Fruit fly (Drosophila melanogaster) whole organism, prepupa: Measurements from ENCODE around the gene CG42637.

Experiments
- CG10631 ChIP-seq: fragments of 200-800 bp; sonication (Bioruptor generic); optimal IDR thresholded peaks from 2 replicates; lab custom pipeline; 2016; ENCODE audit warnings: missing biosample characterization, missing genetic modification characterization
- CG11294 ChIP-seq: fragments of 200-800 bp; sonication (Bioruptor generic); IDR thresholded peaks from 2 replicates; pipeline ENCODE4 v1.3.6; 2022; ENCODE audit warnings: missing biosample characterization, missing genetic modification characterization
- CG15336 ChIP-seq: fragments of 200-800 bp; sonication (Bioruptor generic); IDR thresholded peaks from 2 replicates; pipeline ENCODE4 v1.3.6; 2022; ENCODE audit warnings: missing biosample characterization, missing genetic modification characterization
- CG16779 ChIP-seq: fragments of 200-800 bp; sonication (Bioruptor generic); optimal IDR thresholded peaks from 3 replicates; lab custom pipeline; 2017; ENCODE audit warnings: missing biosample characterization, mild to moderate bottlenecking, missing genetic modification characterization
- CG3032 ChIP-seq: fragments of 200-800 bp; optimal IDR thresholded peaks from 2 replicates; lab custom pipeline; 2019; ENCODE audit warnings: missing biosample characterization, mild to moderate bottlenecking, missing genetic modification characterization, moderate library complexity
- CG31627 ChIP-seq: fragments of 200-800 bp; sonication (Bioruptor generic); optimal IDR thresholded peaks from 3 replicates; lab custom pipeline; 2016; ENCODE audit warnings: missing biosample characterization, missing genetic modification characterization
- CG32006 ChIP-seq: fragments of 200-800 bp; sonication (Bioruptor generic); optimal IDR thresholded peaks from 3 replicates; lab custom pipeline; 2017; ENCODE audit warnings: missing biosample characterization, mild to moderate bottlenecking, missing genetic modification characterization
- CG34406 ChIP-seq: fragments of 200-800 bp; sonication (Bioruptor generic); optimal IDR thresholded peaks from 3 replicates; lab custom pipeline; 2016; ENCODE audit warnings: missing biosample characterization, missing genetic modification characterization
- CG3919 ChIP-seq: fragments of 200-800 bp; sonication (Bioruptor generic); optimal IDR thresholded peaks from 3 replicates; lab custom pipeline; 2016; ENCODE audit warnings: missing biosample characterization, missing genetic modification characterization
- CG4318 ChIP-seq: fragments of 200-800 bp; sonication (Bioruptor generic); optimal IDR thresholded peaks from 3 replicates; lab custom pipeline; 2017; ENCODE audit warnings: missing biosample characterization, mild to moderate bottlenecking, missing genetic modification characterization
- CG6276 ChIP-seq: fragments of 200-800 bp; sonication (Bioruptor generic); optimal IDR thresholded peaks from 2 replicates; lab custom pipeline; 2017; ENCODE audit warnings: missing biosample characterization, mild to moderate bottlenecking, missing genetic modification characterization
- CG6792 ChIP-seq: fragments of 200-800 bp; sonication (Bioruptor generic); optimal IDR thresholded peaks from 3 replicates; lab custom pipeline; 2016; ENCODE audit warnings: missing biosample characterization, missing genetic modification characterization
- CG7368 ChIP-seq: fragments of 200-800 bp; sonication (Bioruptor generic); optimal IDR thresholded peaks from 3 replicates; lab custom pipeline; 2016; ENCODE audit warnings: missing biosample characterization, missing genetic modification characterization
- CG8119 ChIP-seq: fragments of 200-800 bp; sonication (Bioruptor generic); IDR thresholded peaks from 3 replicates; pipeline ENCODE4 v1.3.6; 2022; ENCODE audit warnings: missing biosample characterization, missing genetic modification characterization
- CG8632 ChIP-seq: fragments of 200-800 bp; sonication (Bioruptor generic); optimal IDR thresholded peaks from 3 replicates; lab custom pipeline; 2016; ENCODE audit warnings: missing biosample characterization, missing genetic modification characterization
- Eip75B ChIP-seq: fragments of 200-800 bp; sonication (Bioruptor generic); optimal IDR thresholded peaks from 3 replicates; lab custom pipeline; 2016; ENCODE audit warnings: missing biosample characterization, missing genetic modification characterization
- Eip78C ChIP-seq: fragments of 200-800 bp; sonication (Bioruptor generic); peaks from one replicate; lab custom pipeline; 2016; ENCODE audit warnings: missing biosample characterization, missing genetic modification characterization
- Eip93F ChIP-seq: fragments of 200-800 bp; sonication (Bioruptor generic); optimal IDR thresholded peaks from 2 replicates; lab custom pipeline; 2016; ENCODE audit warnings: missing biosample characterization, mild to moderate bottlenecking, missing genetic modification characterization
- Ets21C ChIP-seq: fragments of 200-800 bp; sonication (Bioruptor generic); optimal IDR thresholded peaks from 3 replicates; lab custom pipeline; 2016; ENCODE audit warnings: missing biosample characterization, missing genetic modification characterization
- Ets96B ChIP-seq: fragments of 200-800 bp; optimal IDR thresholded peaks from 2 replicates; lab custom pipeline; 2019; ENCODE audit warnings: missing biosample characterization, mild to moderate bottlenecking, missing genetic modification characterization, moderate library complexity
- Gug ChIP-seq: fragments of 200-800 bp; sonication (Bioruptor generic); IDR thresholded peaks from 2 replicates; pipeline ENCODE4 v1.3.6; 2022; ENCODE audit warnings: missing biosample characterization, missing genetic modification characterization
- Hr39 ChIP-seq: fragments of 200-800 bp; sonication (Bioruptor generic); optimal IDR thresholded peaks from 2 replicates; lab custom pipeline; 2016; ENCODE audit warnings: missing biosample characterization, missing genetic modification characterization
- Hr4 ChIP-seq: fragments of 200-800 bp; sonication (Bioruptor generic); optimal IDR thresholded peaks from 3 replicates; lab custom pipeline; 2016; ENCODE audit warnings: missing biosample characterization, missing genetic modification characterization
- Lpt ChIP-seq: fragments of 200-800 bp; sonication (Bioruptor generic); optimal IDR thresholded peaks from 3 replicates; lab custom pipeline; 2016; ENCODE audit warnings: missing biosample characterization, missing genetic modification characterization
- Met ChIP-seq: fragments of 200-800 bp; sonication (Bioruptor generic); optimal IDR thresholded peaks from 3 replicates; lab custom pipeline; 2016; ENCODE audit warnings: missing biosample characterization, missing genetic modification characterization
- OdsH ChIP-seq: fragments of 200-800 bp; sonication (Bioruptor generic); optimal IDR thresholded peaks from 3 replicates; lab custom pipeline; 2016; ENCODE audit warnings: missing biosample characterization, missing genetic modification characterization
- Smox ChIP-seq: fragments of 200-800 bp; sonication (Bioruptor generic); optimal IDR thresholded peaks from 3 replicates; lab custom pipeline; 2016; ENCODE audit warnings: missing biosample characterization, missing genetic modification characterization
- Sox14 ChIP-seq: fragments of 200-800 bp; sonication (Bioruptor generic); optimal IDR thresholded peaks from 3 replicates; lab custom pipeline; 2016; ENCODE audit warnings: missing biosample characterization, missing genetic modification characterization
- Sox15 ChIP-seq: fragments of 200-800 bp; sonication (Bioruptor generic); optimal IDR thresholded peaks from 3 replicates; lab custom pipeline; 2016; ENCODE audit warnings: missing biosample characterization, missing genetic modification characterization
- acj6 ChIP-seq: fragments of 200-800 bp; sonication (Bioruptor generic); optimal IDR thresholded peaks from 3 replicates; lab custom pipeline; 2016; ENCODE audit warnings: missing biosample characterization, missing genetic modification characterization
- dac ChIP-seq: fragments of 200-800 bp; sonication (Bioruptor generic); optimal IDR thresholded peaks from 2 replicates; lab custom pipeline; 2017; ENCODE audit warnings: missing biosample characterization, mild to moderate bottlenecking, missing genetic modification characterization
- dsx ChIP-seq: fragments of 200-800 bp; optimal IDR thresholded peaks from 3 replicates; lab custom pipeline; 2019; ENCODE audit warnings: missing biosample characterization, mild to moderate bottlenecking, missing genetic modification characterization, moderate library complexity; ENCODE audit not compliant: poor library complexity, severe bottlenecking
- esn ChIP-seq: fragments of 200-800 bp; sonication (Bioruptor generic); optimal IDR thresholded peaks from 2 replicates; lab custom pipeline; 2016; ENCODE audit warnings: missing biosample characterization, mild to moderate bottlenecking, missing genetic modification characterization, moderate library complexity
- fd59A ChIP-seq: fragments of 200-800 bp; sonication (Bioruptor generic); optimal IDR thresholded peaks from 2 replicates; lab custom pipeline; 2017; ENCODE audit warnings: missing biosample characterization, mild to moderate bottlenecking, missing genetic modification characterization, missing genetic modification reagents
- fd85E ChIP-seq: fragments of 200-800 bp; sonication (Bioruptor generic); optimal IDR thresholded peaks from 3 replicates; lab custom pipeline; 2016; ENCODE audit warnings: missing biosample characterization, missing genetic modification characterization
- fkh ChIP-seq: fragments of 200-800 bp; sonication (Bioruptor generic); optimal IDR thresholded peaks from 3 replicates; lab custom pipeline; 2017; ENCODE audit warnings: missing biosample characterization, mild to moderate bottlenecking, missing genetic modification characterization, moderate library complexity
- net ChIP-seq: fragments of 200-800 bp; sonication (Bioruptor generic); optimal IDR thresholded peaks from 3 replicates; lab custom pipeline; 2016; ENCODE audit warnings: missing biosample characterization, missing genetic modification characterization
- pdm3 ChIP-seq: fragments of 200-800 bp; sonication (Bioruptor generic); optimal IDR thresholded peaks from 3 replicates; lab custom pipeline; 2016; ENCODE audit warnings: missing biosample characterization, missing genetic modification characterization
- salr ChIP-seq, 2 experiments: fragments of 200-800 bp; sonication (Bioruptor generic); optimal IDR thresholded peaks; 3 replicates each; lab custom pipeline; 2016 to 2018; ENCODE audit warnings: missing biosample characterization in 2 of 2, missing genetic modification characterization in 2 of 2, mild to moderate bottlenecking in 1 of 2
- spab ChIP-seq: fragments of 200-800 bp; sonication (Bioruptor generic); optimal IDR thresholded peaks from 2 replicates; lab custom pipeline; 2017; ENCODE audit warnings: missing biosample characterization, mild to moderate bottlenecking, missing genetic modification characterization, missing genetic modification reagents
- ss ChIP-seq, 2 experiments: fragments of 200-800 bp; sonication (Bioruptor generic); optimal IDR thresholded peaks; 2 replicates in 1 of 2; 3 replicates in 1 of 2; lab custom pipeline; 2017 to 2018; ENCODE audit warnings: mild to moderate bottlenecking in 2 of 2, missing biosample characterization in 2 of 2, missing genetic modification characterization in 2 of 2, moderate library complexity in 1 of 2
- topi ChIP-seq: fragments of 200-800 bp; sonication (Bioruptor generic); optimal IDR thresholded peaks from 3 replicates; lab custom pipeline; 2016; ENCODE audit warnings: missing biosample characterization, missing genetic modification characterization
- vri ChIP-seq: fragments of 200-800 bp; sonication (Bioruptor generic); optimal IDR thresholded peaks from 3 replicates; lab custom pipeline; 2016; ENCODE audit warnings: missing biosample characterization, mild to moderate bottlenecking, missing genetic modification characterization

The CG42637 gene

dm6 chr3L:19833227-19833626 is 39.9 kb upstream of the CG42637 start (continued):
- no peak for TF ChIP-seq CG4318 (GFP tag; lab: Kevin White, UChicago)
- TF ChIP-seq CG8632 (GFP tag; lab: Kevin White, UChicago) = no peak
- no peak for TF ChIP-seq CG6276 (GFP tag; lab: Kevin White, UChicago)
- no peak for TF ChIP-seq OdsH (GFP tag; lab: Kevin White, UChicago)
- TF ChIP-seq CG16779 = no peak
- no peak for TF ChIP-seq pdm3 (GFP tag; lab: Kevin White, UChicago)
- TF ChIP-seq Hr39 = no peak
- no peak for TF ChIP-seq dsx
- no peak for TF ChIP-seq CG7368 (GFP tag; lab: Kevin White, UChicago)
- TF ChIP-seq fd59A (GFP tag; lab: Kevin White, UChicago) = no peak
- no peak for TF ChIP-seq CG11294 (GFP tag; lab: Robert Waterston, UW)
- no peak for TF ChIP-seq vri (GFP tag; lab: Kevin White, UChicago)
- TF ChIP-seq CG8119 (GFP tag; lab: Robert Waterston, UW) = peak; percentile 22; the same call in 1 of the 3 replicates
- no peak for TF ChIP-seq Eip75B
- TF ChIP-seq Ets21C (GFP tag; lab: Kevin White, UChicago) = no peak
- peak; percentile 45 for TF ChIP-seq Eip93F (GFP tag; lab: Kevin White, UChicago)
- peak; percentile 83 for TF ChIP-seq Eip78C (GFP tag; lab: Kevin White, UChicago)
- no peak for TF ChIP-seq net (GFP tag; lab: Kevin White, UChicago)
- no peak for TF ChIP-seq Met (GFP tag; lab: Kevin White, UChicago)
- TF ChIP-seq CG10631 (GFP tag; lab: Kevin White, UChicago) = no peak
- TF ChIP-seq CG15336 = 0 out of 2 replicates have a peak, but pooled peaks have one; percentile 12
- no peak for TF ChIP-seq acj6 (GFP tag; lab: Kevin White, UChicago)
- TF ChIP-seq fkh (GFP tag; lab: Kevin White, UChicago) = no peak
- TF ChIP-seq Gug = no peak
- no peak for TF ChIP-seq CG34406 (GFP tag; lab: Kevin White, UChicago)
- TF ChIP-seq Lpt (GFP tag; lab: Kevin White, UChicago) = no peak

- TF ChIP-seq Lpt (GFP tag; lab: Kevin White, UChicago) (no peak), CG7368 (GFP tag; lab: Kevin White, UChicago) (peak; percentile 73), Smox (GFP tag; lab: Kevin White, UChicago) (no peak)
- TF ChIP-seq, all 60 proteins: peak for 1
Observed at dm6 chr3L:19818701-19819100, 25.3 kb upstream of the CG42637 start.

dm6 chr3L:19817807-19818531 is 24.6 kb upstream of the CG42637 start, which contains the start of the genes Fibp and Deaf1:
Gene Fibp, minus strand, starts transcription at chr3L:19817967.
Gene Deaf1, plus strand, starts transcription at chr3L:19818174.
- peak; percentile 79 for TF ChIP-seq Sox14 (GFP tag; lab: Kevin White, UChicago)
- peak; percentile 72 for TF ChIP-seq Sox15
- peak; percentile 77 for TF ChIP-seq Met (GFP tag; lab: Kevin White, UChicago)
- TF ChIP-seq fkh (GFP tag; lab: Kevin White, UChicago) = peak; percentile 28
- TF ChIP-seq esn (GFP tag; lab: Kevin White, UChicago) = peak; percentile 86
- peak; percentile 14 for TF ChIP-seq Gug
- no peak; the same call in 2 of the 3 replicates for TF ChIP-seq CG8119 (GFP tag; lab: Robert Waterston, UW)
- TF ChIP-seq CG3032 (tag; lab: Kevin White, UChicago) = peak; percentile 77
- TF ChIP-seq Lpt (GFP tag; lab: Kevin White, UChicago) = peak; percentile 47
- peak; percentile 80 for TF ChIP-seq acj6 (GFP tag; lab: Kevin White, UChicago)
- TF ChIP-seq Hr4 (GFP tag; lab: Kevin White, UChicago) = peak; percentile 79
- no peak for TF ChIP-seq CG32006 (GFP tag; lab: Kevin White, UChicago)
- no peak for TF ChIP-seq CG6276 (GFP tag; lab: Kevin White, UChicago)
- no peak; the same call in 1 of the 2 replicates for TF ChIP-seq CG11294 (GFP tag; lab: Robert Waterston, UW)
- peak; percentile 14 for TF ChIP-seq Smox (GFP tag; lab: Kevin White, UChicago)
- peak; percentile 61 for TF ChIP-seq CG4318 (GFP tag; lab: Kevin White, UChicago)
- TF ChIP-seq Eip78C (GFP tag; lab: Kevin White, UChicago) = peak; percentile 91
- TF ChIP-seq Ets96B (tag; lab: Kevin White, UChicago) = peak; percentile 64
- peak; percentile 56 for TF ChIP-seq CG7368 (GFP tag; lab: Kevin White, UChicago)
- peak; percentile 39 for TF ChIP-seq fd59A (GFP tag; lab: Kevin White, UChicago)
- no peak for TF ChIP-seq spab (GFP tag; lab: Kevin White, UChicago)
- TF ChIP-seq ss (GFP tag; optimal IDR thresholded peaks at IDR 0.05; lab: Kevin White, UChicago) = peak in 1 of 2 experiments; percentile 9
- TF ChIP-seq dac = peak; percentile 21
- TF ChIP-seq salr (GFP tag; optimal IDR thresholded peaks at IDR 0.05; lab: Kevin White, UChicago) = peak in 1 of 2 experiments; percentile 4
- TF ChIP-seq CG3919 (GFP tag; lab: Kevin White, UChicago) = peak; percentile 72
- peak; percentile 84 for TF ChIP-seq Ets21C (GFP tag; lab: Kevin White, UChicago)
- TF ChIP-seq Hr39 = peak; percentile 88
- TF ChIP-seq CG31627 (GFP tag; lab: Kevin White, UChicago) = peak; percentile 91
- TF ChIP-seq Eip75B = peak; percentile 71
- TF ChIP-seq fd85E = no peak
- peak; percentile 66 for TF ChIP-seq CG8632 (GFP tag; lab: Kevin White, UChicago)
- peak; percentile 77 for TF ChIP-seq topi
- TF ChIP-seq CG6792 (GFP tag; lab: Kevin White, UChicago) = peak; percentile 63
